Worm (Caenorhabditis elegans): ENCODE data around the gene Y4C6B.2.
"Not testable (repeated sequence)": the region's sequence is repeated elsewhere in the genome, so short reads cannot be mapped to it uniquely, and the experiment has no call there.

DNA sequence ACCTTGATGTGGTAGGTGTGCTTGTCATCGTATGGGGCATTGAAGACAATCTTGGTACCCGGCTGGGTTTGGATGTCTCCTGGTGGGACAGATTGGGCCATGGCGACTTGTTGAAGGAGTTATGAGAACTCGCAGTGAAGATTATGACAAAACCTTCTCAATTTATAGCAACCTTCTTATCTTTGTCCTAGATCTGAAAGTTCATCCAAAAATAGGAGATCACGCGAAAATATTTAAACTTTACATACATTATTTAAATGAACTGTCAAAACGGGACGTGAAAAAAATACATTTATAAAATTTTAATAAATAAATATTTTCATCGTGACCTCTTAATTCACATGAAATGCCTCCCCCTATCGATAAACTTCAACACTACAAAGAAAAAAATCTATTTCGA is 26.4 kb upstream of the Y4C6B.2 start, which contains the start of the genes msp-59 and ZK354.2:
- TF ChIP-seq hlh-30 (tag; optimal IDR thresholded peaks at IDR 0.05; ENCODE audit: insufficient read depth); elt-2 (tag; optimal IDR thresholded peaks at IDR 0.05); gmeb-2 (tag; optimal IDR thresholded peaks at IDR 0.05); pha-4 (tag; optimal IDR thresholded peaks at IDR 0.05); K09A11.1 (tag; optimal IDR thresholded peaks at IDR 0.05; ENCODE audit: insufficient read depth); eyg-1 (tag; optimal IDR thresholded peaks at IDR 0.05); nhr-11 (tag; optimal IDR thresholded peaks at IDR 0.05); ama-1 (optimal IDR thresholded peaks at IDR 0.05); hlh-6 (tag; optimal IDR thresholded peaks at IDR 0.05); tbx-7 (tag; optimal IDR thresholded peaks at IDR 0.05); pax-1 (tag; optimal IDR thresholded peaks at IDR 0.05): not testable (repeated sequence)
